Worm (Caenorhabditis elegans) whole organism, late embryonic: ENCODE data around the gene egl-6.

Experiments used
- T23F11.4 ChIP-seq: fragments of 200-800 bp; sonication (Bioruptor generic); optimal IDR thresholded peaks from 2 replicates; lab custom pipeline; 2018; ENCODE audit warnings: mild to moderate bottlenecking, missing genetic modification characterization, missing compliant biosample characterization
- ahr-1 ChIP-seq: sonication (generic microtip); optimal IDR thresholded peaks from 2 replicates; lab custom pipeline; 2016; ENCODE audit warnings: missing genetic modification characterization, missing compliant biosample characterization
- ama-1 ChIP-seq: fragments of 150-350 bp; optimal IDR thresholded peaks from 2 replicates; lab custom pipeline; 2014
- ceh-14 ChIP-seq: sonication (generic microtip); optimal IDR thresholded peaks from 2 replicates; lab custom pipeline; 2016; ENCODE audit warnings: missing genotype, missing genetic modification characterization, missing compliant biosample characterization
- ceh-18 ChIP-seq: sonication (generic microtip); optimal IDR thresholded peaks from 2 replicates; lab custom pipeline; 2016; ENCODE audit warnings: missing genetic modification characterization, missing compliant biosample characterization
- ceh-2 ChIP-seq: sonication (generic microtip); optimal IDR thresholded peaks from 2 replicates; lab custom pipeline; 2016; ENCODE audit warnings: missing genotype, missing genetic modification characterization, missing compliant biosample characterization
- ceh-22 ChIP-seq: sonication (generic microtip); optimal IDR thresholded peaks from 2 replicates; lab custom pipeline; 2017; ENCODE audit warnings: missing biosample characterization, missing genetic modification characterization
- ceh-24 ChIP-seq: sonication (generic microtip); optimal IDR thresholded peaks from 2 replicates; lab custom pipeline; 2016; ENCODE audit warnings: mild to moderate bottlenecking, missing genetic modification characterization, missing compliant biosample characterization
- ceh-30 ChIP-seq: fragments of 150-350 bp; optimal IDR thresholded peaks from 2 replicates; lab custom pipeline; 2014; ENCODE audit warnings: missing biosample characterization, missing genetic modification characterization
- ceh-31 ChIP-seq: sonication (generic microtip); optimal IDR thresholded peaks from 2 replicates; lab custom pipeline; 2016; ENCODE audit warnings: missing genetic modification characterization, missing compliant biosample characterization
- ceh-45 ChIP-seq: fragments of 200-800 bp; sonication (Bioruptor generic); IDR thresholded peaks from 2 replicates; pipeline ENCODE4 v1.3.6; 2022; ENCODE audit warnings: missing genetic modification reagents, missing genetic modification characterization, missing compliant biosample characterization
- ceh-48 ChIP-seq: sonication (generic microtip); optimal IDR thresholded peaks from 2 replicates; lab custom pipeline; 2016; ENCODE audit warnings: missing genetic modification characterization, inconsistent platforms, missing compliant biosample characterization
- elt-2 ChIP-seq: sonication (generic microtip); optimal IDR thresholded peaks from 2 replicates; lab custom pipeline; 2016; ENCODE audit warnings: missing genetic modification reagents, missing genetic modification characterization, missing compliant biosample characterization
- eyg-1 ChIP-seq: sonication (generic microtip); optimal IDR thresholded peaks from 2 replicates; lab custom pipeline; 2016; ENCODE audit warnings: missing genotype, missing genetic modification characterization, missing compliant biosample characterization
- fkh-10 ChIP-seq: fragments of 150-350 bp; optimal IDR thresholded peaks from 2 replicates; lab custom pipeline; 2014; ENCODE audit warnings: missing biosample characterization, missing genetic modification reagents, missing genetic modification characterization
- fkh-6 ChIP-seq: sonication (generic microtip); optimal IDR thresholded peaks from 2 replicates; lab custom pipeline; 2016; ENCODE audit warnings: missing genetic modification characterization, missing compliant biosample characterization
- gmeb-2 ChIP-seq: sonication (generic microtip); optimal IDR thresholded peaks from 2 replicates; lab custom pipeline; 2016; ENCODE audit warnings: missing genetic modification characterization, inconsistent platforms, missing compliant biosample characterization
- hlh-13 ChIP-seq: fragments of 200-800 bp; sonication (Bioruptor generic); optimal IDR thresholded peaks from 2 replicates; lab custom pipeline; 2018; ENCODE audit warnings: mild to moderate bottlenecking, missing genetic modification characterization, missing compliant biosample characterization
- hlh-30 ChIP-seq: sonication (generic microtip); optimal IDR thresholded peaks from 2 replicates; lab custom pipeline; 2017; ENCODE audit warnings: antibody characterized with exemption, missing genetic modification characterization, missing compliant biosample characterization; ENCODE audit not compliant: insufficient read depth
- madf-2 ChIP-seq: sonication (generic microtip); optimal IDR thresholded peaks from 2 replicates; lab custom pipeline; 2017; ENCODE audit warnings: missing genetic modification characterization, missing compliant biosample characterization
- mec-3 ChIP-seq: sonication (generic microtip); optimal IDR thresholded peaks from 2 replicates; lab custom pipeline; 2016; ENCODE audit warnings: borderline replicate concordance, missing genetic modification characterization, missing compliant biosample characterization
- nfya-1 ChIP-seq: sonication (generic microtip); optimal IDR thresholded peaks from 2 replicates; lab custom pipeline; 2017; ENCODE audit warnings: missing genetic modification characterization, mild to moderate bottlenecking, missing compliant biosample characterization, antibody characterized with exemption, moderate library complexity
- nhr-11 ChIP-seq: fragments of 150-350 bp; optimal IDR thresholded peaks from 2 replicates; lab custom pipeline; 2014; ENCODE audit warnings: missing biosample characterization, missing genetic modification characterization
- nhr-232 ChIP-seq: sonication (generic microtip); optimal IDR thresholded peaks from 2 replicates; lab custom pipeline; 2016; ENCODE audit warnings: missing genetic modification characterization, missing compliant biosample characterization
- odd-2 ChIP-seq: sonication (generic microtip); optimal IDR thresholded peaks from 2 replicates; lab custom pipeline; 2017; ENCODE audit warnings: antibody characterized with exemption, mild to moderate bottlenecking, missing genetic modification characterization, missing compliant biosample characterization
- pat-9 ChIP-seq: fragments of 200-800 bp; sonication (Bioruptor generic); optimal IDR thresholded peaks from 2 replicates; lab custom pipeline; 2018; ENCODE audit warnings: mild to moderate bottlenecking, missing genetic modification characterization, moderate library complexity, missing compliant biosample characterization
- pha-4 ChIP-seq: fragments of 150-350 bp; optimal IDR thresholded peaks from 2 replicates; lab custom pipeline; 2018; ENCODE audit warnings: missing biosample characterization, missing genetic modification reagents, missing genetic modification characterization
- pqm-1 ChIP-seq: sonication (generic microtip); optimal IDR thresholded peaks from 2 replicates; lab custom pipeline; 2016; ENCODE audit warnings: missing genetic modification characterization, missing compliant biosample characterization
- pros-1 ChIP-seq: fragments of 150-350 bp; optimal IDR thresholded peaks from 2 replicates; lab custom pipeline; 2014; ENCODE audit warnings: missing biosample characterization, missing genetic modification reagents, missing genetic modification characterization
- ref-2 ChIP-seq: sonication (generic microtip); optimal IDR thresholded peaks from 2 replicates; lab custom pipeline; 2016; ENCODE audit warnings: missing genetic modification characterization, missing compliant biosample characterization
- rnt-1 ChIP-seq: sonication (generic microtip); optimal IDR thresholded peaks from 2 replicates; lab custom pipeline; 2016; ENCODE audit warnings: missing genetic modification characterization, missing compliant biosample characterization
- sdc-2 ChIP-seq: sonication (generic microtip); optimal IDR thresholded peaks from 2 replicates; lab custom pipeline; 2016; ENCODE audit warnings: missing genotype, missing genetic modification characterization, missing compliant biosample characterization
- sox-4 ChIP-seq: sonication (generic microtip); optimal IDR thresholded peaks from 2 replicates; lab custom pipeline; 2017; ENCODE audit warnings: mild to moderate bottlenecking, missing genetic modification characterization, inconsistent platforms, missing compliant biosample characterization
- tbx-7 ChIP-seq: sonication (generic microtip); optimal IDR thresholded peaks from 2 replicates; lab custom pipeline; 2016; ENCODE audit warnings: missing genotype, missing genetic modification characterization, missing compliant biosample characterization
- unc-3 ChIP-seq, 2 experiments: fragments of 200-800 bp in 1 of 2; sonication (Bioruptor generic) in 1 of 2; sonication (generic microtip) in 1 of 2; conservative IDR thresholded peaks in 1 of 2; optimal IDR thresholded peaks in 1 of 2; 2 replicates each; pipeline versions ENCODE4 v1.3.6 to Lab custom; 2016 to 2022; ENCODE audit warnings: missing compliant biosample characterization in 2 of 2, missing genetic modification characterization in 2 of 2, missing genetic modification reagents in 1 of 2
- unc-55 ChIP-seq: sonication (generic microtip); optimal IDR thresholded peaks from 2 replicates; lab custom pipeline; 2017; ENCODE audit warnings: missing biosample characterization, missing genetic modification reagents, missing genetic modification characterization
- zip-5 ChIP-seq: sonication (generic microtip); optimal IDR thresholded peaks from 2 replicates; lab custom pipeline; 2016; ENCODE audit warnings: missing genetic modification characterization, missing compliant biosample characterization

Gene egl-6

DNA sequence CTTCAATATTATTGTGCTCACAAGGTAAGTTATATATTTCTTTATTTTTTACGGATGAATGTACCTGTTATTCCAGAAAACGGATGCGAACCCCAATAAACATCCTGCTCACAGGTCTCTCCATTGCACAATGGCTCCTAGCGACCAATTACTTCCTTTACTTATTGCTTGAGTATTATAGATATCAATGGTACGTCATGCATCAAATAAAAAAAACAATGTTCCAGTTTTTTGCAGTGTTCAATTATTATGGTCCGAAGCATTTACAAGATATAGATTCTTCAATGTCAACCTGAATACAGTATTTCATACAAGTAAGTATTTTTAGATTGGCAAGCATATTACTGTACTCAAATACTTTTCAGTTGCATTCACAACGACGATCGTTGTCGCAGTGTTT lies 2.0 kb downstream of the egl-6 start:
- no peak for TF ChIP-seq fkh-10
- no peak for TF ChIP-seq ceh-48 (tag; lab: Kevin White, UChicago)
- no peak for TF ChIP-seq ceh-24 (tag; lab: Kevin White, UChicago)
- no peak for TF ChIP-seq mec-3 (tag; lab: Kevin White, UChicago)
- no peak for TF ChIP-seq sox-4 (tag; lab: Kevin White, UChicago)
- TF ChIP-seq ceh-31 (tag; lab: Kevin White, UChicago) = no peak
- TF ChIP-seq ceh-30 (tag; lab: Kevin White, UChicago) = no peak
- no peak for TF ChIP-seq ceh-14
- no peak for TF ChIP-seq pros-1 (tag; lab: Kevin White, UChicago)
- TF ChIP-seq pha-4 = no peak
- TF ChIP-seq gmeb-2 (tag; lab: Kevin White, UChicago) = no peak
- TF ChIP-seq ama-1 (lab: Kevin White, UChicago) = no peak
- TF ChIP-seq nhr-11 (tag; lab: Kevin White, UChicago) = no peak
- TF ChIP-seq, all 69 proteins: peak for 0

DNA sequence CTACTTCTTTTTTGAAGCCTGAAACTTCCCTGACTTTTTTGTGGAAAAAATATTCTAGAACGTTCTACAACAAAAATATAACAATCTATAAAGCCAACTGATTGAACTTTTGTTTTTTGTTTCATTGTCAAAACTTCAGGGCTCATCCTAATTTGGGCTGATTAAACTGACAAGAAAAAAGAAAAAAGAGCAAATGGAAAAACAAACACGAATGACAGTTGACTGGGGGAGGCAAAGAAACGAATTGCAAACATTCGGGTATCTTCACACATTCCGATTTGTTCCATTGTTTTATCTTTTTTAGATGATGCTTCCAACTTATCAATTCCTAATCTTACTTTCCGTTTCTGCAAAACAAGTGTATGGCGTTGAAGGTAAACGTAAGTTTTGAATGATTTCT lies 4.6 kb downstream of the egl-6 start, which contains the start of gene C46F4.3:
Gene C46F4.3, plus strand, starts transcription at position 301 of the 400 bp plus-strand sequence.
- TF ChIP-seq ceh-48 (tag; lab: Kevin White, UChicago) = no peak
- TF ChIP-seq pha-4 = no peak
- TF ChIP-seq zip-5 (tag; lab: Kevin White, UChicago) = no peak
- TF ChIP-seq eyg-1 (tag; lab: Kevin White, UChicago) = no peak
- no peak for TF ChIP-seq unc-55 (GFP tag; lab: Kevin White, UChicago)
- no peak for TF ChIP-seq sox-4 (tag; lab: Kevin White, UChicago)
- no peak for TF ChIP-seq rnt-1 (tag; lab: Kevin White, UChicago)
- TF ChIP-seq ama-1 (lab: Kevin White, UChicago) = no peak
- no peak for TF ChIP-seq hlh-13
- no peak for TF ChIP-seq tbx-7 (tag; lab: Kevin White, UChicago)
- TF ChIP-seq ceh-45 (GFP tag; lab: Robert Waterston, UW) = no peak
- no peak for TF ChIP-seq ceh-22 (tag; lab: Kevin White, UChicago)
- no peak for TF ChIP-seq sdc-2 (tag; lab: Kevin White, UChicago)
- TF ChIP-seq ceh-2 (tag; lab: Kevin White, UChicago) = no peak
- TF ChIP-seq madf-2 = no peak
- no peak for TF ChIP-seq ceh-14
- no peak for TF ChIP-seq unc-3 (GFP tag; conservative IDR thresholded peaks at IDR 0.05; lab: Robert Waterston, UW)
- TF ChIP-seq unc-3 (tag; optimal IDR thresholded peaks at IDR 0.05; lab: Kevin White, UChicago) = no peak

DNA sequence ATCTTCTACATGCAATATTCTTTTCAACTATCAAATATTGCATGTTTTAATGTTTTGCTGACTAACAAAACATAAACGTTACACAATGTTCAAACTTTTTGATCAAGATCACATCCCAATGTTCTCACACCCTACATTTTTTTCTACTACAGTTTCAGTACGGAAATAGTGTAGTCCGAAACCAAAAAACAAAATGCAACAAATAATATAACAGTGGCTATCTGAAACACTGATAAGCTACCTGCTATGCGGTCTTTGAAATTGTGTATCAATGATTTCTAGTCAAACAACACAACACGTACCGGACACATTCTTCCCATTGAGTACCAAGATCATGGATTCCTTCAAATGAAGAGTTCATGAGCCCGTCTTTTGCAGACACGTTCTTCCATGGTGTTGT lies 10.4 kb downstream of the egl-6 start:
- TF ChIP-seq gmeb-2 (tag; lab: Kevin White, UChicago) (no peak), elt-2 (tag; lab: Kevin White, UChicago) (no peak), ceh-31 (tag; lab: Kevin White, UChicago) (no peak), nhr-232 (no peak), pat-9 (tag; lab: Kevin White, UChicago) (no peak), ceh-22 (tag; lab: Kevin White, UChicago) (no peak), nfya-1 (tag; lab: Kevin White, UChicago) (no peak), ahr-1 (no peak), T23F11.4 (no peak), pqm-1 (tag; lab: Kevin White, UChicago) (no peak), ref-2 (tag; lab: Kevin White, UChicago) (no peak), hlh-30 (tag; lab: Kevin White, UChicago) (no peak), fkh-6 (no peak), eyg-1 (tag; lab: Kevin White, UChicago) (no peak), ceh-30 (tag; lab: Kevin White, UChicago) (no peak), hlh-13 (no peak), pha-4 (no peak)

DNA sequence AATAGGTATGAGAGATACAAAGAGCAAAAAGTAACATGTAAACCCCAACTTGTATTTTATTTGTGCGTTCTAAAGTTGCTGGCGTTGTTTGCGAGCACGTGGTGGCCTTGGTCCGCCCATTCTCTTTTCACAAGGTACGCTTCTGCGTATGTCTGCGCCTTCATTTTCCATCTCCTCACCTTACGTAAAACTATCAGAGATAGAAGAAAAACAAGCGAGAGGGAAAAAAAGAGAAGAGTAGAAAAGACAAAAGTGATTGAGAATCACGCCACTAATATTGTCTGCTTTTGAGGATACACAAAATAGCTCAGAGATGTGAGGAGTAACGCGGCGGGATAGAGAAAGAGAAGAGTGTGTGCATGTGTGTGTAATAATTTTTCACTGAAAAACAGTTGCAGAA lies 11.2 kb downstream of the egl-6 start:
- TF ChIP-seq odd-2 = no peak
- peak; percentile 78 for TF ChIP-seq ceh-18 (tag; lab: Kevin White, UChicago)
